Fruit fly (Drosophila melanogaster): ENCODE data around the gene CG33172.

- no peak for TF ChIP-seq EcR (GFP tag; optimal IDR thresholded peaks at IDR 0.05)
- no peak for TF ChIP-seq pan (optimal IDR thresholded peaks at IDR 0.05)
These were observed 3.2 kb downstream of the CG33172 start, which contains the start of gene CG43672 for dm6 chrX:15772663-15773062.

All from whole organism.